Fruit fly (Drosophila melanogaster): ENCODE measurements around the gene MFS9.
A peak's percentile ranks its signal among the peaks of the same experiment; 100 is the strongest.

MFS9 gene

DNA sequence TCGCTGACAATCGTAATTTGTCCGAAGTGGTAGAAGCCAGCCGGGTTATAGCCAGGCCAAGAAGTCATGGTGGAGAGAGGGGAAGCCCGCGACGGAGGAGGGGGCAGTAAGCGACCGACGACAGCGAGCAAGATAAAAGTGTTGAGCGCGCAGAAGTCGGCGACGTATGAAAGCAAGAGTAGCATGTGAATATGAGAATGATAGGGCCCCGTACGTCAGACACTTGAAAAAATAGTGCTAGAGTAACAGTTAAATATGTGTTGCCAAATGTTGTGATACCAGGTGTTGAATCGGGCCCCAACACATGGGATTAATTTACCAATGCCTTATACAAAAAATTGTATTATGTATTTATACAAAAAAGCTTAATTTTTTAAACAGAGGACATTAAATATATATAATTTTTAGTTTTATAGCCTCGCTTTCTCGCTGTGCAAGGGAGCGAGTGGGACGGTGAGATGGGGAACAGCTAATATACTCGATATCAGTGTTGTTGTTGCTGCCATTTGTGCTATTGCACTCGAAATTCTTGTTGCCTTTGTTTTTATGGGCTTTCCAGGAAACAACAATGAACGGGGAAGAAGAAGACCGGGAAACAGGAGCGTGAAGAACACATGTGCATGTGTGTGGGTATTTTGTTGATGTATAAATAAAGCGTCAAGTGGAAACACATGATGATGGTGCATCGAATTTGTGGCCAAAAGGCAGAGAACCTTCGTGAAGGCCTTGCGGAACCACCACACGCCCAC lies 37.8 kb upstream of the MFS9 start:
- TF ChIP-seq CG17801 (GFP tag; optimal IDR thresholded peaks at IDR 0.05; ENCODE audit: partially characterized antibody), result peak; percentile 91

DNA sequence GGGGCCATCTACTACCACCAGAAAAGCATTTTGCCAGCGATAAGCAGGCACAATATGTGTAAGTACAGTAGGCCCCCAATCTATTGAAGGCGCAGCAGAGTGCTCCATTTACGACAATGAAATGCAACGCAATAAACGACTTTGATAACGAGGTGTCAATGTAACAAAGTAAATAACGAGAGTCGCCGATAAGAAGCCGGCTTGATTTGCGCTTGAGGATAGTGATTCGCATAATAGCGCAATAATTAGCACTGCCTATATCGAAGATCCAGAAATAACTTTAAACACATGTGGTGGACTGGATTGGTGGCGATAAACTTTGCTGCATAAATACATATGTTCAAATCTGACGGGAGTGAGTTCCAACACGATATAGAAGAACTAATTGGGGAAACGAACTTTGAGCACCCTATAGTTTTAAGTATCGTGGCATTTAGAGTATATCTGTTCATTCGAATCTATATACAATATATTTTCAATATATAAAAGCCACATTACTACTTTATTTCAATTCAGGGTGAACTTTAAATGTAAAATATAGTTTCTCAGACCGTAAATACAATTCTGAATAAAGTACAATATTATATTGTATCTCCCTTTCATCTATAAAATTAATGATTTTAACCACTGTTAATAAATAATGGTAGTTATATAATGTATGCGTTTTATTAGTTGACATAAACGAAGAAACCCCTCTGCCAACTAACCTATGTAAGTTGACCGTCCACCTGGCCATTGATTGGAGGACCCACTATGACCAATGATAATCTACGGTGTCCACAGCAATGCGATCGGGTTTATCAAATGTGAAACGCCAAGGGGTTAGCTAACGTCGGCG lies 37.0 kb upstream of the MFS9 start:
- no peak for TF ChIP-seq CG17801 (GFP tag; optimal IDR thresholded peaks at IDR 0.05; ENCODE audit: partially characterized antibody)

DNA sequence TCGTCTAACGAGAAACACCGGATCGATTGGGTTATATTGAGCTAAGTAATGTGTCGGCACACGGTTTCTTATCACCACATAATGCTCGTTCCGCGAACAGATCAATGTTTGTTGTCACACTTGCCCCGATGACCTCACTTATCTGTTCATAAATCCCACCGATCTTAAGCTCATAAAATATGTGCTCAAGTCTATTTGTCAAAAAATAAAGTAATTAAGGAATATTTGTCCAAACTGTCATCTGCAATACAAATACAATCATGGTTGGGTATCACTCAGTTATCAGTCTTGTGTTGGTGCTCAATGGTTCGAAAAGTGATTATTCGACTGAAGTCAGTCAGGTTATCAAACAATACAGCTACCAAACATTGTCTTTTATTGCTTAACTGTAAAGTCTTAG lies 36.0 kb upstream of the MFS9 start:
- no peak for TF ChIP-seq CG17801 (GFP tag; optimal IDR thresholded peaks at IDR 0.05; ENCODE audit: partially characterized antibody)

DNA sequence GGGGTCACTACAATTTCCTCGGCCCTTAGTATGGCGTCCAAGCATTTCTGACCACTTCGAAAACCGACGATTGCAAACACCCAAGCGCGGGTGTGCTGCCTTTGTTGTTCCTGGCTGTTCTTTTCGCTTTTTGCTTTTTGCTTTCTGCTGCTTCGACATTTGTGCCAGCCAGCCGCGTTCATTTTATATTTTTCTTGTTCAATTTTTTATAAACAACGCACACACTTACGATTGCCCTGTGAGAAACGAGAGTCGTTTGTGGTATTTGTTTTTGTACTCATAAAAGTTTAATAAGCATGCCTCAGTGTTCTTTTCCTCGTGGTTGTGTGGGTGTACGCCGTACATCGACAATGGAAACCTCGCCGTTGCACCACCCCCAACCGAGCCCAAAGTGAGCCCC lies 35.5 kb upstream of the MFS9 start:
- TF ChIP-seq CG17801 (GFP tag; optimal IDR thresholded peaks at IDR 0.05; ENCODE audit: partially characterized antibody), result no peak

DNA sequence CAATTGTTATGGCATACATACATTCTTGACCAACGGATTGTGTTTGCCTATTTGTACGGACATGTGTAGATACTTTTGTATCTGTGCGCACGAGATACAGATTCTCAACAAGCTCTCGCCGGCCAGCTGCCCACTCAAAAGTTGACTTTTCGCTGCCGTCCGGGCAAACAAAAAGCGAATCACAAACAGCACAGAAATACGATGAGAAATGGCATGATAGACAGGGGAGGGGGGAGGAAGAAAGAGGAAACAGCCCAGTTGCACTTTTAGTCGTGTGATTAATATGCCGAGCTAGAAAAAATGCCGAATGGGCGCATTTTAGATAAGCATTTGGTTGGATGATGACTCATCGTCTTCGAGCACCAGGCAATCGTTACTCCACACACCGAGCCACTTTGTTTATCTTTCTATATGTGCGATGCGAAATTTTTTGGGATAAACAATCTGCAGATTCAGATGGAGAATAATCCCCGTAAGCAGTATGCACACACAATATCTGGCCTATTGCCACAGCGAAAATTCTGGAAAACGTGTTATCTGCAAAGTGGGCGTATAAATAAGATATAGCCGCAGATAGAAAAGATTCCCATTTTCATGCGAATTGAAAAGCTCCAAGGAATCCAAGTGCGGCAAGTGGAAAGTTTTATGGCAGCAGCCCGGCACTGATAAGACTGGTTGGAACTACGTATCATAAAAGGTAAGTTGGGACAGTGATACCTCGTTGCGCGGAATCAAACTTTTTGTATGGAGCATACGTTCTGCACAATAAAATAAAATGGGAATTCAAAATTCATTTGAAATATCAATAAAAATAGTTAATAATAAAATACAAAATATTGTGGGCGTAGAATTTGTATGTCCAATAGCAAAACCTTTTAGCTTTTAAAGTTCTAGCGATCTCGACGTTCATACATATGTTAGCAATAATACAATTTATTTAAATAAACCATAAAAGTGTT lies 34.7 kb upstream of the MFS9 start:
- TF ChIP-seq CG17801 (GFP tag; optimal IDR thresholded peaks at IDR 0.05; ENCODE audit: partially characterized antibody), result no peak

DNA sequence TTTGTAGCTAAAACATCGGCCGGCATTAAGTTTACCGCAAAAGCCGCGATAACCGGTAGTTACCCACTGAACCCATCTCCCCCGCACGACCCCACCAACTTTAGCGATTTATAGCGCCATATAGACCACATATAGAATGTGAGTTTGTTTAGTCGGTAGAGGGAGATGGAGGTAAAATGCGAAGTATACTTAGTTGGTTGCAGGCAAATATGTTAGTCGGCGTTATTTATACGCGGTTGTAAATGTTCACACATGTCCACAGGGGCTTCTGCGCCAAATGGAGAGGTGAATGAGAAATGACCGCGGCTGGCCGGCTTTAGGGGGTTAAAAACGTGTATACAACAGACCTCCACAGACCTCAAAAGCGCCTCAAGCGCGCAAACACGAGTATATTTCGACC lies 33.4 kb upstream of the MFS9 start:
- no peak for TF ChIP-seq CG17801 (GFP tag; optimal IDR thresholded peaks at IDR 0.05; ENCODE audit: partially characterized antibody)

DNA sequence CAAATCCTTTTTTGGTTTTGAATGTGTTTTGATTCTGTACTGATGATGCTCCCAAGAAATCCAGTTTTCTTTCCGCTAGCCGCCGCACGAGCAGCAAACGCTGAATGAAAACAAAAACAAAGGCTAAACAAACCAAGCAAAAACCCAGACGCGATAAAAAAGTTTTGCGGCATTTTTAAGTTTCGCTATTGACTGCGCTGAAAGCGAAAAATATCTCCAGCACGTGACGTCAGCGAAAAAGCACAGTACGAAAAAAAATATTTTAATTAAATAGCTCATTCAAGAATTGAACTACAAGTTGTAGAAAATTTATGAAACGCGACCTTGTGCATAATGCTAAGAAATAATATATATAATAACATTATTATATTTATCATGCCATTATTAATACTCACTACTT lies 32.7 kb upstream of the MFS9 start:
- no peak for TF ChIP-seq CG17801 (GFP tag; optimal IDR thresholded peaks at IDR 0.05; ENCODE audit: partially characterized antibody)

DNA sequence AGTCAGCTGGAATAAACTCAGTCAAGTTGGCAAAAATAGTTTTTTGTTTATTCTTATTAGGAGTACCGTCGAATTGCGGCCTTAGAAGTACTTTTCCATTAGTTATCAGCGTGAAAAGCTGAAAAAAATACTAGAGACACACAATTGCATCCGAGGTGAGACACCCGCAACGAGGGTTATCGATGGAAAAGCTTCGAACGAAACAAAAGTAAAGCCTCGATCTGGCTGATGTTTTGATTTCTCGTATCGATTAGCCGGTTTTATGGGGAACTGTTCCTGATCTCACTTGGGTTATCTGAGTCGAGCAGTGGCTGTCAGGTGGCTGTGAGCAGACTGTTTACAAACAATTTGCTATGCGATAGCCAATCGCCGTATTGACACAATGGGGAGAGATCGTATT lies 31.5 kb upstream of the MFS9 start:
- no peak for TF ChIP-seq CG17801 (GFP tag; optimal IDR thresholded peaks at IDR 0.05; ENCODE audit: partially characterized antibody)

DNA sequence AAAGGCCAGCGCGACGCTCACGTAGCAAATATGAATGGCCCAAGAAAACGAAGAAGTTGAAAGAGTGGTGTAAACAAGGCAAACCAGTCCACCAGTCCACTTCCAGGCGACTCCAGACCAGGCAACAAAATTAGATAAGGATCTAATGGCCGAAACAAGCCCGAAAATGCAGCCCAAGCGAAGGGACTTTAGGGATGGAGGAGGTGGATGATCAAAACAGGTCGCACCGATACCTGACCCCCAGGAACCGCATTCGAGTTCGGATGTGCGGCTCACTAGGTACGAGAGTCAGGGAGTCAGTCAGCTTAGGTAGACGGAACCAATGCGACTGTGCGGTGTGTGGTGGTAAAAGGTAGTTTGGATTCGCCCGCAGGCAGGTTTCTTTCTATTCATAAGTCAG lies 31.0 kb upstream of the MFS9 start:
- no peak for TF ChIP-seq CG17801 (GFP tag; optimal IDR thresholded peaks at IDR 0.05; ENCODE audit: partially characterized antibody)

DNA sequence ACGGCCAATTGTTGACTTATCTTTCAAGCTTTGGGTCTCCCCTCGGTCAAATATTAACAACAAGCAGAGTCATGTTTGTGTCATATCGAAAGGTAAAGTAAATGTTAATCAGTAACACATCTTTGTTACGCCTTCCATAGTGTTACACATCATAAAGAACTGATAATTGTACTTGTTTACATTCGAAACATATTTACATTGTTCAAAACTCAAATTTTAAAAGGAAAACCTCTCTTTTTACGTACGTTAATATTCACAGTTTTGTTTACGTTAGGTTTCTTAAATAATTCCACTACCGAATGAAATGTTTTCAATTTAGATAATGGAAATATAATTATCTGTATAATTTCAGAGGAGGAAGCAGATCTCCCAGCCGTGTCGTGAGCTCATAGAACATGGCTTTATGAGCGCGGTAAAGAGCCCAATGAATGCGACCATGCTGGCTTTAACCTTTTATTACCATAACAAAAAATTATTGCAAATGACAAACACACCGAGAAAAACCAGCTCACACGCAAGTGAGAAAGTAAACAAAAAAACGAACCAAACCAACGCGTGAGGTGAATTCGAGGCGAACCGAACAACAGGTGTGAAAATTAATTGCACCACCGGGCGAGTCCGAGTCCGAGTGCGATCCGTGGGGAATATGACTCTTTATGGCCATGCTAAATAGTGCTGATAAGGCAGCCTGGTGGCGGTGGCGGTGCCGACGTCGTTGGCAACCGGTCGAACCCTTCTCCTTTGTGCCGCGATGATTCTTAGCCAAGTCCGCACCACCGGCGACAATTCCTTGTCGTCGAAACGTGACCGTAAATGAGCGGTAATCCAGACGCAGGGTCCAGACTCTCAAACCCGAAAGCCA lies 30.2 kb upstream of the MFS9 start:
- peak; percentile 7 for TF ChIP-seq CG17801 (GFP tag; optimal IDR thresholded peaks at IDR 0.05; ENCODE audit: partially characterized antibody)

DNA sequence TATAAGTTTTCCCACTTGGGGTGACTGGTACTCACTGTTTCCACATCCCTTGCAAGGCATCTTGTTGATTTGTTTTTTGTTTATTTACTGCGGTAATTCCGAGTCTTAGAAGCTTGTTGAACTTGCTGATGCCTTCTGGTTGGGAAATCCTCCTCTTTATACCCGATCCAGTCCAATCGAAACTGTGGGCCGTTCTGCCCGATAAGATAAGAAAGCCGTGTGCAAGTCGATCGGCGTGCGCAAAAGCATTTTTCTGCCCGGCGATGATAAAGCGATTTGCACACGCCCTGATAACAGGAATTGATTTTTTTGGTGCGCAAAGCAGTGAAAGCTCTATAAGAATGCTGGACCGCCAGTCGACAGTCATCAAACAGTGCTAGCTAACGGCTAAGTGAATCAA lies 22.3 kb upstream of the MFS9 start, which contains the start of the genes MtnE and MtnD:
Gene MtnE, minus strand, starts transcription at position 130 of the 400 bp plus-strand sequence.
Gene MtnD, plus strand, starts transcription at position 388 of the 400 bp plus-strand sequence.
- no peak for TF ChIP-seq CG17801 (GFP tag; optimal IDR thresholded peaks at IDR 0.05; ENCODE audit: partially characterized antibody)

DNA sequence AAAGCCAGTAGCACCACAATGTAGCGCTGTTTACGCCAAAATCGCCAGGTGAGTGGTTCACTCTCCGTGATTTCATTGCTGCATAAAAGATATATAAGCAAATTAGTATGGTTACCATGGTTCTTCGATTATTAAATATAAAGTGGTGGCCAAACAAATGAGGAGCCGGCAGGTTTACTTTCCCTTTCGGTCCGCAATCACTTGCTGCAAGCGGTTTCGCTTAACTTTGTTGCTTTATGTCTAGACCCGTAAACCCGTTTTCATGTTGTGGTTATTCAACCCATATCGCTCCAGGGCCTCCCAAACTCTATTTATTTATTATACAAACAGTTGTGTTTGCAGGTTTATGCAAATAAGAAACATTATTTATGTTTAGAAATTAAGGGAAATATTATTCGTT lies 2.9 kb downstream of the MFS9 start:
- no peak for TF ChIP-seq CG17801 (GFP tag; optimal IDR thresholded peaks at IDR 0.05; ENCODE audit: partially characterized antibody)

DNA sequence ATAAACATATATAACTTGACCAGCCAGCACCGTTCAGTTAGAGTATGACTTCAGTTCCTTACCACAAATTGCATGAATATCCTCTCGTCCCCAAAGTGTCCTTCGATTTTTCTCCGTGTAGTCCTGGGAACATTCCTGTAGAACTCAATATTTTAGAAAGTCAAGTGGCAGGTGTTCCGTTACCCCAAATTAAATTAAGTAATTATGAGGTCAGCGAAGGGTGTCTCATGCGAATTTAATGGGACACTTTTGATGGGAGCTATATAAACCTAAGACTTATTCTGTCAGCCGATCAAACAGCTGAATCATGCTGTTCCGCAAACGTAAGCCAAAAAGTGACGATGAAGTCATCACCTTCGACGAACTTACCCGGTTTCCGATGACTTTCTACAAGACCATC lies 7.8 kb downstream of the MFS9 start, which contains the start of gene Or92a:
Gene Or92a, plus strand, starts transcription at position 301 of the 400 bp plus-strand sequence.
- no peak for TF ChIP-seq CG17801 (GFP tag; optimal IDR thresholded peaks at IDR 0.05; ENCODE audit: partially characterized antibody)

DNA sequence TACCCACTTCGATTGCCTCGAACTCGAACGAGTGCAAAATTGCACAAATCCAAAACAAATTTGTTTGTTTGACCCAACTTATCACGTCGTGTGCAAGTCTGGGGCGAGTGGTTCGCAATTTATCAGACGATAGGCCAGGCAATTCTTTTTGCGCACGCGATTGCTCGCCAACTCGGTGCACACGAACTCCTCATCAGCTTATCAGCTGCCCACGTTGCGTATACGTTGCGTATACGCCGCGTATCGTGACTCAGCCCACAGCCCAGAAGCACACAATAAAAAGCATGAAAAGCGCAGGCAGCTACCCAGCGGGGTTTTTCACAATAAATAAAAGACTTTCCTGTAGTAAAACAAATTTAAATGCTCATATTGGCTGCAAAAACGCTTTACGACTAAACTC lies 8.6 kb downstream of the MFS9 start, which contains the start of gene MtnB:
Gene MtnB, minus strand, starts transcription at position 101 of the 400 bp plus-strand sequence.
- no peak for TF ChIP-seq CG17801 (GFP tag; optimal IDR thresholded peaks at IDR 0.05; ENCODE audit: partially characterized antibody)
